Worm (Caenorhabditis elegans): ENCODE results near the gene C04B4.2.

The C04B4.2 gene

ce11 chrX:12260381-12260931, 22.6 kb upstream of the C04B4.2 start, which contains the start of gene E01G6.1:
TSS of gene E01G6.1 (plus strand) at chrX:12260881.
- no peak for TF ChIP-seq unc-30 (tag; optimal IDR thresholded peaks at IDR 0.05)
- TF ChIP-seq nhr-71 (tag; optimal IDR thresholded peaks at IDR 0.05), result no peak
- TF ChIP-seq nhr-11 (tag; optimal IDR thresholded peaks at IDR 0.05), result no peak
- TF ChIP-seq mef-2 (tag; optimal IDR thresholded peaks at IDR 0.05), result no peak
- TF ChIP-seq fkh-4 (tag; optimal IDR thresholded peaks at IDR 0.05; ENCODE audit: borderline replicate concordance), result no peak
- TF ChIP-seq elt-3 (tag; optimal IDR thresholded peaks at IDR 0.05), result no peak
- TF ChIP-seq lir-3 (tag; optimal IDR thresholded peaks at IDR 0.05; ENCODE audit: poor library complexity), result no peak
- no peak for TF ChIP-seq dsc-1 (tag; optimal IDR thresholded peaks at IDR 0.05)
- no peak for TF ChIP-seq snu-23 (GFP tag; optimal IDR thresholded peaks at IDR 0.05)
- TF ChIP-seq irx-1 (tag; optimal IDR thresholded peaks at IDR 0.05), result no peak
- no peak for TF ChIP-seq C04F5.9 (tag; optimal IDR thresholded peaks at IDR 0.05)
- no peak for TF ChIP-seq unc-62 (GFP tag; optimal IDR thresholded peaks at IDR 0.05)
- no peak for TF ChIP-seq tlp-1 (tag; optimal IDR thresholded peaks at IDR 0.05)
- no peak for TF ChIP-seq fos-1 (tag; optimal IDR thresholded peaks at IDR 0.05)
- no peak for TF ChIP-seq grh-1 (GFP tag; IDR thresholded peaks at IDR 0.05)
- TF ChIP-seq nhr-47 (tag; optimal IDR thresholded peaks at IDR 0.05), result no peak

- TF ChIP-seq lir-3 (tag; optimal IDR thresholded peaks at IDR 0.05; ENCODE audit: poor library complexity), result no peak
- no peak for TF ChIP-seq lin-14 (GFP tag; optimal IDR thresholded peaks at IDR 0.05)
- TF ChIP-seq elt-2 (tag; optimal IDR thresholded peaks at IDR 0.05), result no peak
- no peak for TF ChIP-seq pag-3 (tag; optimal IDR thresholded peaks at IDR 0.05; ENCODE audit: borderline replicate concordance, insufficient read depth)
- no peak for TF ChIP-seq nhr-76 (tag; optimal IDR thresholded peaks at IDR 0.05)
- no peak for TF ChIP-seq hpl-2 (GFP tag; optimal IDR thresholded peaks at IDR 0.05)
- no peak for TF ChIP-seq fkh-4 (tag; optimal IDR thresholded peaks at IDR 0.05; ENCODE audit: borderline replicate concordance)
- no peak for TF ChIP-seq aha-1 (tag; optimal IDR thresholded peaks at IDR 0.05)
- TF ChIP-seq fkh-10 (GFP tag; optimal IDR thresholded peaks at IDR 0.05), result no peak
Measured at ce11 chrX:12270841-12271240, 12.2 kb upstream of the C04B4.2 start, which contains the start of gene otpl-8. TSS of gene otpl-8 (minus strand) at chrX:12270941.

DNA sequence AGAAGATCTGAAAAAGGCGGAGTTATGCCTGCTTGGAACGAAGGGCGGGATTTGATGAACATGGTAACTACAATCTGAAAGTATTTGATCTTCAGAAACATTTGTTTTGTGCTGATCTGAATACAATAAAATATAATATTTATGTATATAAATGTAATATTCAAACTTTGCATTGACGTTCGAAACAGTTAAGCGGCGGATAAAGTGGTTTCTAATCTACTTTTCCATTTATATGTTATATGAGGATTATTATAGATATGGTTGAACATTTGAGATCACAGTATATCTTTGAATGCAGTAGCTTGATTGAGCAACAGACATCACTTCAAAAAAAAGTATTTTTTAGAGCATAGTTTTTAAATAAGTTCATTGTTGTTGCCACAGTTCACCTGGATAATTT, 9.2 kb upstream of the C04B4.2 start, which contains the start of gene H19J13.2:
H19J13.2 (minus strand) TSS at position 101 of the 400 bp plus-strand sequence.
- no peak for TF ChIP-seq nhr-47 (tag; optimal IDR thresholded peaks at IDR 0.05)
- TF ChIP-seq sup-37 (GFP tag; optimal IDR thresholded peaks at IDR 0.05), result no peak
- TF ChIP-seq lin-14 (GFP tag; optimal IDR thresholded peaks at IDR 0.05), result no peak
- no peak for TF ChIP-seq pag-3 (tag; optimal IDR thresholded peaks at IDR 0.05; ENCODE audit: borderline replicate concordance, insufficient read depth)
- no peak for TF ChIP-seq nhr-85 (tag)
- TF ChIP-seq vab-15 (tag; optimal IDR thresholded peaks at IDR 0.05), result no peak
- no peak for TF ChIP-seq elt-2 (tag; optimal IDR thresholded peaks at IDR 0.05)
- no peak for TF ChIP-seq elt-3 (tag; optimal IDR thresholded peaks at IDR 0.05)
- TF ChIP-seq Y116A8C.19 (tag; optimal IDR thresholded peaks at IDR 0.05; ENCODE audit: borderline replicate concordance), result no peak
- no peak for TF ChIP-seq nhr-11 (tag; optimal IDR thresholded peaks at IDR 0.05)
- TF ChIP-seq ceh-90 (tag; optimal IDR thresholded peaks at IDR 0.05), result no peak
- no peak for TF ChIP-seq F16B12.6 (tag; optimal IDR thresholded peaks at IDR 0.05)
- no peak for TF ChIP-seq mef-2 (tag; optimal IDR thresholded peaks at IDR 0.05)
- TF ChIP-seq C04F5.9 (tag; optimal IDR thresholded peaks at IDR 0.05), result no peak
- TF ChIP-seq blmp-1 (tag; optimal IDR thresholded peaks at IDR 0.05), result no peak
- TF ChIP-seq aha-1 (tag; optimal IDR thresholded peaks at IDR 0.05), result no peak
- TF ChIP-seq tlp-1 (tag; optimal IDR thresholded peaks at IDR 0.05), result no peak
- no peak for TF ChIP-seq unc-30 (tag; optimal IDR thresholded peaks at IDR 0.05)
- no peak for TF ChIP-seq mab-9 (GFP tag; IDR thresholded peaks at IDR 0.05)
- TF ChIP-seq grh-1 (GFP tag; IDR thresholded peaks at IDR 0.05), result no peak

DNA sequence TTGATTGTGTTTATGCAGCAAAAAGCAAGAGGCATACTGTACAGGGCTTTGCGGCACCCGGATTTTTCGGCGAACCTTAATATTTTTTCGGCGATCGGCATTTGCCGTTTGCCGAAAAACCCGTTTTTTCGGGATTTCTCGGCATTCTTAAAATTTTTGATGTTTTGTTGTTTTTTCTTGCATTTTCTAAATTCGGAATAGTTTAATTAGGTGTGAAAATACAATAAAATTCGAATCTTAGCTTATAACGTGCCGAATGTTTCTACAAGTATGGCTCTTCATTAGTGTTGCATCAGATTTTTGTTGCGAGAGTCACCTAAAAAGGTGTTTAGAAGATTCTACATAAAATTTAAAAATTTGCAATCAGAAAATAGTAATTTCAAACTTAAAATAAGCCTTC, 7.5 kb upstream of the C04B4.2 start, which contains the start of gene C04B4.6:
C04B4.6 (minus strand) TSS at position 101 of the 400 bp plus-strand sequence.
- TF ChIP-seq mab-9 (GFP tag; IDR thresholded peaks at IDR 0.05) (no peak), nhr-90 (tag; optimal IDR thresholded peaks at IDR 0.05; ENCODE audit: poor library complexity) (no peak), alr-1 (tag; optimal IDR thresholded peaks at IDR 0.05; ENCODE audit: borderline replicate concordance) (no peak), pag-3 (tag; optimal IDR thresholded peaks at IDR 0.05; ENCODE audit: borderline replicate concordance, insufficient read depth) (no peak), nhr-12 (tag; optimal IDR thresholded peaks at IDR 0.05) (no peak), C04F5.9 (tag; optimal IDR thresholded peaks at IDR 0.05) (no peak), sox-4 (tag; optimal IDR thresholded peaks at IDR 0.05) (no peak), nhr-11 (tag; optimal IDR thresholded peaks at IDR 0.05) (no peak), nhr-19 (GFP tag; conservative IDR thresholded peaks at IDR 0.05) (no peak), sptf-1 (tag; optimal IDR thresholded peaks at IDR 0.05) (no peak), egl-13 (tag; optimal IDR thresholded peaks at IDR 0.05) (no peak), rnt-1 (tag; optimal IDR thresholded peaks at IDR 0.05) (no peak)

Data from whole organism, L1 larva.